Worm (Caenorhabditis elegans) whole organism, late embryonic: ENCODE results near the gene W05B10.6.

Experiments used
- C38D4.7 ChIP-seq: fragments of 200-800 bp; sonication (Bioruptor generic); optimal IDR thresholded peaks from 2 replicates; lab custom pipeline; 2018; ENCODE audit warnings: mild to moderate bottlenecking, missing genetic modification characterization, moderate library complexity, missing compliant biosample characterization
- K02D7.2 ChIP-seq: sonication (generic microtip); optimal IDR thresholded peaks from 2 replicates; lab custom pipeline; 2017; ENCODE audit warnings: mild to moderate bottlenecking, missing genetic modification characterization, missing compliant biosample characterization
- Y22D7AL.16 ChIP-seq: sonication (generic microtip); optimal IDR thresholded peaks from 2 replicates; lab custom pipeline; 2016; ENCODE audit warnings: missing genetic modification characterization, missing compliant biosample characterization
- ahr-1 ChIP-seq: sonication (generic microtip); optimal IDR thresholded peaks from 2 replicates; lab custom pipeline; 2016; ENCODE audit warnings: missing genetic modification characterization, missing compliant biosample characterization
- ama-1 ChIP-seq: fragments of 150-350 bp; optimal IDR thresholded peaks from 2 replicates; lab custom pipeline; 2014
- ceh-14 ChIP-seq: sonication (generic microtip); optimal IDR thresholded peaks from 2 replicates; lab custom pipeline; 2016; ENCODE audit warnings: missing genotype, missing genetic modification characterization, missing compliant biosample characterization
- ceh-18 ChIP-seq: sonication (generic microtip); optimal IDR thresholded peaks from 2 replicates; lab custom pipeline; 2016; ENCODE audit warnings: missing genetic modification characterization, missing compliant biosample characterization
- ceh-2 ChIP-seq: sonication (generic microtip); optimal IDR thresholded peaks from 2 replicates; lab custom pipeline; 2016; ENCODE audit warnings: missing genotype, missing genetic modification characterization, missing compliant biosample characterization
- ceh-30 ChIP-seq: fragments of 150-350 bp; optimal IDR thresholded peaks from 2 replicates; lab custom pipeline; 2014; ENCODE audit warnings: missing biosample characterization, missing genetic modification characterization
- ceh-31 ChIP-seq: sonication (generic microtip); optimal IDR thresholded peaks from 2 replicates; lab custom pipeline; 2016; ENCODE audit warnings: missing genetic modification characterization, missing compliant biosample characterization
- ceh-45 ChIP-seq: fragments of 200-800 bp; sonication (Bioruptor generic); IDR thresholded peaks from 2 replicates; pipeline ENCODE4 v1.3.6; 2022; ENCODE audit warnings: missing genetic modification reagents, missing genetic modification characterization, missing compliant biosample characterization
- ceh-6 ChIP-seq: fragments of 200-800 bp; sonication (Bioruptor generic); optimal IDR thresholded peaks from 2 replicates; lab custom pipeline; 2018; ENCODE audit warnings: mild to moderate bottlenecking, missing genetic modification characterization, missing compliant biosample characterization
- ceh-9 ChIP-seq: sonication (generic microtip); optimal IDR thresholded peaks from 2 replicates; lab custom pipeline; 2016; ENCODE audit warnings: mild to moderate bottlenecking, missing genetic modification characterization, inconsistent platforms, missing compliant biosample characterization
- che-1 ChIP-seq: sonication (generic microtip); optimal IDR thresholded peaks from 2 replicates; lab custom pipeline; 2016; ENCODE audit warnings: mild to moderate bottlenecking, missing genetic modification characterization, missing compliant biosample characterization
- dmd-4 ChIP-seq: sonication (generic microtip); optimal IDR thresholded peaks from 2 replicates; lab custom pipeline; 2016; ENCODE audit warnings: borderline replicate concordance, missing genetic modification characterization, missing compliant biosample characterization
- dve-1 ChIP-seq: sonication (generic microtip); optimal IDR thresholded peaks from 2 replicates; lab custom pipeline; 2017; ENCODE audit warnings: antibody characterized with exemption, mild to moderate bottlenecking, missing genetic modification characterization, missing compliant biosample characterization
- elt-2 ChIP-seq: sonication (generic microtip); optimal IDR thresholded peaks from 2 replicates; lab custom pipeline; 2016; ENCODE audit warnings: missing genetic modification reagents, missing genetic modification characterization, missing compliant biosample characterization
- ets-4 ChIP-seq: sonication (generic microtip); optimal IDR thresholded peaks from 2 replicates; lab custom pipeline; 2016; ENCODE audit warnings: missing genetic modification characterization, missing compliant biosample characterization
- eyg-1 ChIP-seq: sonication (generic microtip); optimal IDR thresholded peaks from 2 replicates; lab custom pipeline; 2016; ENCODE audit warnings: missing genotype, missing genetic modification characterization, missing compliant biosample characterization
- fkh-6 ChIP-seq: sonication (generic microtip); optimal IDR thresholded peaks from 2 replicates; lab custom pipeline; 2016; ENCODE audit warnings: missing genetic modification characterization, missing compliant biosample characterization
- gmeb-2 ChIP-seq: sonication (generic microtip); optimal IDR thresholded peaks from 2 replicates; lab custom pipeline; 2016; ENCODE audit warnings: missing genetic modification characterization, inconsistent platforms, missing compliant biosample characterization
- hlh-13 ChIP-seq: fragments of 200-800 bp; sonication (Bioruptor generic); optimal IDR thresholded peaks from 2 replicates; lab custom pipeline; 2018; ENCODE audit warnings: mild to moderate bottlenecking, missing genetic modification characterization, missing compliant biosample characterization
- hlh-15 ChIP-seq: sonication (generic microtip); optimal IDR thresholded peaks from 2 replicates; lab custom pipeline; 2016; ENCODE audit warnings: missing genetic modification characterization, missing compliant biosample characterization
- hlh-30 ChIP-seq: sonication (generic microtip); optimal IDR thresholded peaks from 2 replicates; lab custom pipeline; 2017; ENCODE audit warnings: antibody characterized with exemption, missing genetic modification characterization, missing compliant biosample characterization; ENCODE audit not compliant: insufficient read depth
- hlh-8 ChIP-seq: sonication (generic microtip); optimal IDR thresholded peaks from 2 replicates; lab custom pipeline; 2016; ENCODE audit warnings: missing genotype, missing genetic modification characterization, missing compliant biosample characterization
- lim-6 ChIP-seq: sonication (generic microtip); optimal IDR thresholded peaks from 2 replicates; lab custom pipeline; 2016; ENCODE audit warnings: missing genetic modification characterization, missing compliant biosample characterization
- lin-11 ChIP-seq: fragments of 200-800 bp; sonication (Bioruptor generic); optimal IDR thresholded peaks from 2 replicates; lab custom pipeline; 2018; ENCODE audit warnings: mild to moderate bottlenecking, missing genetic modification characterization, missing compliant biosample characterization
- madf-2 ChIP-seq: sonication (generic microtip); optimal IDR thresholded peaks from 2 replicates; lab custom pipeline; 2017; ENCODE audit warnings: missing genetic modification characterization, missing compliant biosample characterization
- nfya-1 ChIP-seq: sonication (generic microtip); optimal IDR thresholded peaks from 2 replicates; lab custom pipeline; 2017; ENCODE audit warnings: missing genetic modification characterization, mild to moderate bottlenecking, missing compliant biosample characterization, antibody characterized with exemption, moderate library complexity
- nhr-232 ChIP-seq: sonication (generic microtip); optimal IDR thresholded peaks from 2 replicates; lab custom pipeline; 2016; ENCODE audit warnings: missing genetic modification characterization, missing compliant biosample characterization
- odd-2 ChIP-seq: sonication (generic microtip); optimal IDR thresholded peaks from 2 replicates; lab custom pipeline; 2017; ENCODE audit warnings: antibody characterized with exemption, mild to moderate bottlenecking, missing genetic modification characterization, missing compliant biosample characterization
- pag-3 ChIP-seq: sonication (generic microtip); optimal IDR thresholded peaks from 2 replicates; lab custom pipeline; 2016; ENCODE audit warnings: missing compliant biosample characterization, missing genetic modification characterization, borderline replicate concordance
- pax-1 ChIP-seq: fragments of 150-350 bp; optimal IDR thresholded peaks from 2 replicates; lab custom pipeline; 2014; ENCODE audit warnings: missing biosample characterization, missing genetic modification characterization
- pha-2 ChIP-seq: sonication (generic microtip); optimal IDR thresholded peaks from 2 replicates; lab custom pipeline; 2017; ENCODE audit warnings: mild to moderate bottlenecking, missing genetic modification characterization, missing compliant biosample characterization
- pha-4 ChIP-seq: fragments of 150-350 bp; optimal IDR thresholded peaks from 2 replicates; lab custom pipeline; 2018; ENCODE audit warnings: missing biosample characterization, missing genetic modification reagents, missing genetic modification characterization
- pqm-1 ChIP-seq: sonication (generic microtip); optimal IDR thresholded peaks from 2 replicates; lab custom pipeline; 2016; ENCODE audit warnings: missing genetic modification characterization, missing compliant biosample characterization
- ref-2 ChIP-seq: sonication (generic microtip); optimal IDR thresholded peaks from 2 replicates; lab custom pipeline; 2016; ENCODE audit warnings: missing genetic modification characterization, missing compliant biosample characterization
- sdc-2 ChIP-seq: sonication (generic microtip); optimal IDR thresholded peaks from 2 replicates; lab custom pipeline; 2016; ENCODE audit warnings: missing genotype, missing genetic modification characterization, missing compliant biosample characterization
- sox-2 ChIP-seq: fragments of 200-800 bp; sonication (Bioruptor generic); IDR thresholded peaks from 2 replicates; pipeline ENCODE4 v1.3.6; 2022; ENCODE audit warnings: missing genetic modification reagents, missing genetic modification characterization, missing compliant biosample characterization
- sox-4 ChIP-seq: sonication (generic microtip); optimal IDR thresholded peaks from 2 replicates; lab custom pipeline; 2017; ENCODE audit warnings: mild to moderate bottlenecking, missing genetic modification characterization, inconsistent platforms, missing compliant biosample characterization
- syd-9 ChIP-seq: sonication (generic microtip); optimal IDR thresholded peaks from 2 replicates; lab custom pipeline; 2016; ENCODE audit warnings: mild to moderate bottlenecking, missing genetic modification characterization, moderate library complexity, missing compliant biosample characterization
- tbx-2 ChIP-seq: sonication (generic microtip); optimal IDR thresholded peaks from 2 replicates; lab custom pipeline; 2016; ENCODE audit warnings: missing genetic modification characterization, missing compliant biosample characterization
- tbx-7 ChIP-seq: sonication (generic microtip); optimal IDR thresholded peaks from 2 replicates; lab custom pipeline; 2016; ENCODE audit warnings: missing genotype, missing genetic modification characterization, missing compliant biosample characterization
- unc-3 ChIP-seq, 2 experiments: fragments of 200-800 bp in 1 of 2; sonication (Bioruptor generic) in 1 of 2; sonication (generic microtip) in 1 of 2; conservative IDR thresholded peaks in 1 of 2; optimal IDR thresholded peaks in 1 of 2; 2 replicates each; pipeline versions ENCODE4 v1.3.6 to Lab custom; 2016 to 2022; ENCODE audit warnings: missing compliant biosample characterization in 2 of 2, missing genetic modification characterization in 2 of 2, missing genetic modification reagents in 1 of 2
- unc-42 ChIP-seq: sonication (generic microtip); optimal IDR thresholded peaks from 2 replicates; lab custom pipeline; 2016; ENCODE audit warnings: missing genotype, missing genetic modification characterization, missing compliant biosample characterization
- unc-86 ChIP-seq: sonication (generic microtip); optimal IDR thresholded peaks from 2 replicates; lab custom pipeline; 2016; ENCODE audit warnings: missing genetic modification characterization, missing compliant biosample characterization
- zip-5 ChIP-seq: sonication (generic microtip); optimal IDR thresholded peaks from 2 replicates; lab custom pipeline; 2016; ENCODE audit warnings: missing genetic modification characterization, missing compliant biosample characterization
- ztf-16 ChIP-seq: sonication (generic microtip); optimal IDR thresholded peaks from 2 replicates; lab custom pipeline; 2017; ENCODE audit warnings: missing genetic modification characterization, missing compliant biosample characterization

W05B10.6 gene

ce11 chrV:12649636-12650035 lies 8.4 kb downstream of the W05B10.6 start, which contains the start of gene lin-25:
Gene lin-25, plus strand, starts transcription at chrV:12649925.
- no peak for TF ChIP-seq che-1 (tag; lab: Kevin White, UChicago)
- TF ChIP-seq zip-5 (tag; lab: Kevin White, UChicago): no peak
- TF ChIP-seq sdc-2 (tag; lab: Kevin White, UChicago): no peak
- peak; percentile 67 for TF ChIP-seq ceh-31
- TF ChIP-seq gmeb-2 (tag; lab: Kevin White, UChicago): no peak
- peak; percentile 50 for TF ChIP-seq unc-42 (tag; lab: Kevin White, UChicago)
- no peak for TF ChIP-seq ceh-14 (tag; lab: Kevin White, UChicago)
- no peak for TF ChIP-seq ref-2 (tag; lab: Kevin White, UChicago)
- TF ChIP-seq ahr-1: no peak
- peak; percentile 43 for TF ChIP-seq tbx-2 (tag; lab: Kevin White, UChicago)
- no peak for TF ChIP-seq hlh-15 (tag; lab: Kevin White, UChicago)
- TF ChIP-seq pag-3 (tag; lab: Kevin White, UChicago): no peak
- TF ChIP-seq nfya-1: peak; percentile 6
- no peak for TF ChIP-seq ceh-45 (GFP tag; lab: Robert Waterston, UW)
- no peak for TF ChIP-seq pax-1
- TF ChIP-seq dve-1 (tag; lab: Kevin White, UChicago): no peak
- no peak for TF ChIP-seq dmd-4 (tag; lab: Kevin White, UChicago)
- no peak for TF ChIP-seq madf-2
- no peak for TF ChIP-seq ceh-18
- TF ChIP-seq hlh-13 (GFP tag; lab: Kevin White, UChicago): no peak
- no peak for TF ChIP-seq ceh-6 (GFP tag; lab: Kevin White, UChicago)
- peak; percentile 57 for TF ChIP-seq ceh-2 (tag; lab: Kevin White, UChicago)
- TF ChIP-seq eyg-1 (tag; lab: Kevin White, UChicago): no peak
- no peak for TF ChIP-seq unc-86 (tag; lab: Kevin White, UChicago)
- TF ChIP-seq hlh-30 (tag; lab: Kevin White, UChicago): no peak
- no peak for TF ChIP-seq ceh-30 (tag; lab: Kevin White, UChicago)
- TF ChIP-seq lim-6 (tag; lab: Kevin White, UChicago): no peak
- TF ChIP-seq hlh-8 (tag; lab: Kevin White, UChicago): no peak
- TF ChIP-seq ets-4 (tag; lab: Kevin White, UChicago): peak; percentile 41
- TF ChIP-seq nhr-232 (tag; lab: Kevin White, UChicago): no peak
- no peak for TF ChIP-seq C38D4.7 (GFP tag; lab: Kevin White, UChicago)
- TF ChIP-seq unc-3 (GFP tag; conservative IDR thresholded peaks at IDR 0.05; lab: Robert Waterston, UW): no peak
- TF ChIP-seq unc-3 (tag; optimal IDR thresholded peaks at IDR 0.05; lab: Kevin White, UChicago): no peak

- no peak for TF ChIP-seq pha-4
- TF ChIP-seq ceh-6 (GFP tag; lab: Kevin White, UChicago): no peak
- TF ChIP-seq ceh-45 (GFP tag; lab: Robert Waterston, UW): no peak
- no peak for TF ChIP-seq pha-2
- TF ChIP-seq nhr-232 (tag; lab: Kevin White, UChicago): no peak
- no peak for TF ChIP-seq pqm-1 (tag; lab: Kevin White, UChicago)
- TF ChIP-seq Y22D7AL.16 (tag; lab: Kevin White, UChicago): no peak
- TF ChIP-seq tbx-7 (tag; lab: Kevin White, UChicago): no peak
- TF ChIP-seq hlh-13 (GFP tag; lab: Kevin White, UChicago): no peak
- TF ChIP-seq elt-2 (tag; lab: Kevin White, UChicago): no peak
These were observed 8.8 kb downstream of the W05B10.6 start, which contains the start of gene gpa-9 for ce11 chrV:12649213-12649612. Gene gpa-9, minus strand, starts transcription at chrV:12649313.

- TF ChIP-seq sox-4 (tag; lab: Kevin White, UChicago): no peak
- no peak for TF ChIP-seq madf-2
- TF ChIP-seq pax-1: no peak
- no peak for TF ChIP-seq ceh-9 (tag; lab: Kevin White, UChicago)
- TF ChIP-seq ama-1 (lab: Kevin White, UChicago): no peak
- TF ChIP-seq pag-3 (tag; lab: Kevin White, UChicago): no peak
- TF ChIP-seq ztf-16 (tag; lab: Kevin White, UChicago): no peak
- TF ChIP-seq che-1 (tag; lab: Kevin White, UChicago): no peak
- TF ChIP-seq fkh-6 (tag; lab: Kevin White, UChicago): no peak
- TF ChIP-seq sox-2 (GFP tag; lab: Robert Waterston, UW): no peak
- no peak for TF ChIP-seq pha-2
- TF ChIP-seq hlh-8 (tag; lab: Kevin White, UChicago): no peak
- no peak for TF ChIP-seq K02D7.2
- no peak for TF ChIP-seq ceh-45 (GFP tag; lab: Robert Waterston, UW)
- no peak for TF ChIP-seq syd-9 (tag; lab: Kevin White, UChicago)
- TF ChIP-seq lin-11 (tag; lab: Kevin White, UChicago): no peak
- no peak for TF ChIP-seq odd-2 (tag; lab: Kevin White, UChicago)
- no peak for TF ChIP-seq ref-2 (tag; lab: Kevin White, UChicago)
These were observed 13.5 kb downstream of the W05B10.6 start, which contains the start of gene F56H9.8 for ce11 chrV:12644500-12644899. Gene F56H9.8, plus strand, starts transcription at chrV:12644800.
